Fruit fly (Drosophila melanogaster) whole organism, prepupa: Measurements from ENCODE around the gene CG9427.

Experiments
- CG11294 ChIP-seq: fragments of 200-800 bp; sonication (Bioruptor generic); IDR thresholded peaks from 2 replicates; pipeline ENCODE4 v1.3.6; 2022; ENCODE audit warnings: missing biosample characterization, missing genetic modification characterization
- CG11902 ChIP-seq: fragments of 200-800 bp; sonication (Bioruptor generic); optimal IDR thresholded peaks from 3 replicates; lab custom pipeline; 2016; ENCODE audit warnings: missing biosample characterization, missing genetic modification characterization
- CG16779 ChIP-seq: fragments of 200-800 bp; sonication (Bioruptor generic); optimal IDR thresholded peaks from 3 replicates; lab custom pipeline; 2017; ENCODE audit warnings: missing biosample characterization, mild to moderate bottlenecking, missing genetic modification characterization
- Sox102F ChIP-seq: fragments of 200-800 bp; sonication (Bioruptor generic); optimal IDR thresholded peaks from 2 replicates; lab custom pipeline; 2016; ENCODE audit warnings: missing biosample characterization, mild to moderate bottlenecking, missing genetic modification characterization
- net ChIP-seq: fragments of 200-800 bp; sonication (Bioruptor generic); optimal IDR thresholded peaks from 3 replicates; lab custom pipeline; 2016; ENCODE audit warnings: missing biosample characterization, missing genetic modification characterization
- pdm3 ChIP-seq: fragments of 200-800 bp; sonication (Bioruptor generic); optimal IDR thresholded peaks from 3 replicates; lab custom pipeline; 2016; ENCODE audit warnings: missing biosample characterization, missing genetic modification characterization

dm6 chr3R:9628036-9628435 lies 1.3 kb upstream of the CG9427 start:
- no peak for TF ChIP-seq pdm3 (GFP tag; lab: Kevin White, UChicago)
- TF ChIP-seq CG11902: no peak
- TF ChIP-seq net: no peak
- TF ChIP-seq Sox102F (GFP tag; lab: Kevin White, UChicago): no peak
- TF ChIP-seq CG16779 (tag; lab: Kevin White, UChicago): no peak
- TF ChIP-seq CG11294: no peak
